Fruit fly (Drosophila melanogaster) whole organism, embryonic: ENCODE data around the gene CG14657.
A peak's percentile ranks its signal among the peaks of the same experiment; 100 is the strongest.

Source experiments
- ATbp ChIP-seq: fragments of 200-800 bp; sonication (Bioruptor generic); optimal IDR thresholded peaks from 2 replicates; lab custom pipeline; 2017; ENCODE audit warnings: missing biosample characterization, mild to moderate bottlenecking, missing genetic modification characterization, missing genetic modification reagents
- Atf3 ChIP-seq: fragments of 200-800 bp; sonication (Bioruptor generic); optimal IDR thresholded peaks from 3 replicates; lab custom pipeline; 2016; ENCODE audit warnings: missing biosample characterization, missing genetic modification characterization
- CG10147 ChIP-seq: fragments of 200-800 bp; sonication (Bioruptor generic); optimal IDR thresholded peaks from 2 replicates; lab custom pipeline; 2019; ENCODE audit warnings: missing biosample characterization, mild to moderate bottlenecking, missing genetic modification characterization, moderate library complexity
- CG11093 ChIP-seq: fragments of 200-800 bp; sonication (Bioruptor generic); IDR thresholded peaks from 3 replicates; pipeline ENCODE4 v1.3.6; 2022; ENCODE audit warnings: missing biosample characterization, missing genetic modification characterization
- CG13624 ChIP-seq: fragments of 200-800 bp; sonication (Bioruptor generic); optimal IDR thresholded peaks from 2 replicates; lab custom pipeline; 2016; ENCODE audit warnings: missing biosample characterization, missing genetic modification characterization
- CG15011 ChIP-seq: fragments of 200-800 bp; sonication (Bioruptor generic); optimal IDR thresholded peaks from 3 replicates; lab custom pipeline; 2018; ENCODE audit warnings: missing biosample characterization, mild to moderate bottlenecking, missing genetic modification characterization
- CG1603 ChIP-seq: fragments of 200-800 bp; sonication (Bioruptor generic); optimal IDR thresholded peaks from 2 replicates; lab custom pipeline; 2019; ENCODE audit warnings: missing biosample characterization, mild to moderate bottlenecking, missing genetic modification characterization, moderate library complexity
- CG16779 ChIP-seq: fragments of 200-800 bp; sonication (Bioruptor generic); IDR thresholded peaks from 2 replicates; pipeline ENCODE4 v1.3.6; 2022; ENCODE audit warnings: missing biosample characterization, missing genetic modification characterization
- CG17612 ChIP-seq: fragments of 200-800 bp; sonication (Bioruptor generic); IDR thresholded peaks from 2 replicates; pipeline ENCODE4 v1.3.6; 2022; ENCODE audit warnings: missing biosample characterization, missing genetic modification characterization
- CG1792 ChIP-seq: fragments of 200-800 bp; sonication (Bioruptor generic); optimal IDR thresholded peaks from 2 replicates; lab custom pipeline; 2016; ENCODE audit warnings: missing biosample characterization, missing genetic modification characterization
- CG18476 ChIP-seq: fragments of 200-800 bp; sonication (Bioruptor generic); optimal IDR thresholded peaks from 2 replicates; lab custom pipeline; 2016; ENCODE audit warnings: missing biosample characterization, mild to moderate bottlenecking, missing genetic modification characterization
- CG2120 ChIP-seq: fragments of 200-800 bp; sonication (Bioruptor generic); optimal IDR thresholded peaks from 3 replicates; lab custom pipeline; 2016; ENCODE audit warnings: missing biosample characterization, missing genetic modification characterization
- CG2889 ChIP-seq: fragments of 200-800 bp; sonication (Bioruptor generic); IDR thresholded peaks from 3 replicates; pipeline ENCODE4 v1.3.6; 2022; ENCODE audit warnings: missing biosample characterization, missing genetic modification characterization
- CG31224 ChIP-seq: fragments of 200-800 bp; sonication (Bioruptor generic); IDR thresholded peaks from 2 replicates; pipeline ENCODE4 v1.3.6; 2022; ENCODE audit warnings: missing biosample characterization, missing genetic modification characterization
- CG6765 ChIP-seq: fragments of 200-800 bp; sonication (Bioruptor generic); optimal IDR thresholded peaks from 3 replicates; lab custom pipeline; 2017; ENCODE audit warnings: missing biosample characterization, mild to moderate bottlenecking, missing genetic modification characterization
- CG8290 ChIP-seq, 3 experiments: fragments of 200-800 bp; sonication (Bioruptor generic); optimal IDR thresholded peaks; 2 replicates each; lab custom pipeline; 2016 to 2019; ENCODE audit warnings: missing biosample characterization in 3 of 3, missing genetic modification characterization in 3 of 3, mild to moderate bottlenecking in 2 of 3, moderate library complexity in 1 of 3
- CG9437 ChIP-seq: fragments of 200-800 bp; sonication (Bioruptor generic); optimal IDR thresholded peaks from 2 replicates; lab custom pipeline; 2018; ENCODE audit warnings: missing biosample characterization, mild to moderate bottlenecking, missing genetic modification characterization
- CG9727 ChIP-seq: fragments of 200-800 bp; sonication (Bioruptor generic); optimal IDR thresholded peaks from 3 replicates; lab custom pipeline; 2017; ENCODE audit warnings: missing biosample characterization, mild to moderate bottlenecking, missing genetic modification characterization
- CG9797 ChIP-seq: fragments of 200-800 bp; sonication (Bioruptor generic); optimal IDR thresholded peaks from 3 replicates; lab custom pipeline; 2018; ENCODE audit warnings: missing biosample characterization, mild to moderate bottlenecking, missing genetic modification characterization
- CG9817 ChIP-seq: fragments of 200-800 bp; sonication (Bioruptor generic); optimal IDR thresholded peaks from 2 replicates; lab custom pipeline; 2018; ENCODE audit warnings: missing biosample characterization, mild to moderate bottlenecking, missing genetic modification characterization, moderate library complexity
- CG9876 ChIP-seq: fragments of 200-800 bp; sonication (Bioruptor generic); optimal IDR thresholded peaks from 2 replicates; lab custom pipeline; 2016; ENCODE audit warnings: missing biosample characterization, missing genetic modification characterization
- CTCF ChIP-seq: fragments of 200-800 bp; sonication (Bioruptor generic); optimal IDR thresholded peaks from 2 replicates; lab custom pipeline; 2017; ENCODE audit warnings: missing biosample characterization, mild to moderate bottlenecking, missing genetic modification characterization, moderate library complexity
- Camta ChIP-seq: fragments of 200-800 bp; sonication (Bioruptor generic); optimal IDR thresholded peaks from 2 replicates; lab custom pipeline; 2016; ENCODE audit warnings: missing biosample characterization, missing genetic modification characterization
- CoRest ChIP-seq: fragments of 200-800 bp; sonication (Bioruptor generic); optimal IDR thresholded peaks from 3 replicates; lab custom pipeline; 2018; ENCODE audit warnings: missing biosample characterization, mild to moderate bottlenecking, missing genetic modification characterization, moderate library complexity
- Dbx ChIP-seq: fragments of 200-800 bp; sonication (Bioruptor generic); IDR thresholded peaks from 3 replicates; pipeline ENCODE4 v1.3.6; 2022; ENCODE audit warnings: missing biosample characterization, missing genetic modification characterization
- Dfd ChIP-seq, 2 experiments: fragments of >200 bp; optimal IDR thresholded peaks; 2 replicates each; lab custom pipeline; 2017; ENCODE audit warnings: missing biosample characterization in 2 of 2, missing genetic modification characterization in 2 of 2
- ERR ChIP-seq: fragments of 200-800 bp; sonication (Bioruptor generic); optimal IDR thresholded peaks from 2 replicates; lab custom pipeline; 2016; ENCODE audit warnings: missing biosample characterization, missing genetic modification characterization
- Fer3 ChIP-seq: fragments of 200-800 bp; sonication (Bioruptor generic); optimal IDR thresholded peaks from 2 replicates; lab custom pipeline; 2018; ENCODE audit warnings: missing biosample characterization, mild to moderate bottlenecking, missing genetic modification characterization, moderate library complexity
- Hand ChIP-seq: fragments of 200-800 bp; sonication (Bioruptor generic); optimal IDR thresholded peaks from 2 replicates; lab custom pipeline; 2017; ENCODE audit warnings: mild to moderate bottlenecking, missing biosample characterization, missing genetic modification reagents, missing genetic modification characterization
- HmgZ ChIP-seq: fragments of 200-800 bp; sonication (Bioruptor generic); optimal IDR thresholded peaks from 2 replicates; lab custom pipeline; 2018; ENCODE audit warnings: missing biosample characterization, mild to moderate bottlenecking, missing genetic modification characterization
- Nf-YC ChIP-seq: fragments of 200-800 bp; optimal IDR thresholded peaks from 3 replicates; lab custom pipeline; 2019; ENCODE audit warnings: missing biosample characterization, mild to moderate bottlenecking, missing genetic modification characterization, moderate library complexity
- Rx ChIP-seq: fragments of 200-800 bp; sonication (Bioruptor generic); IDR thresholded peaks from 2 replicates; pipeline ENCODE4 v1.3.6; 2022; ENCODE audit warnings: missing biosample characterization, missing genetic modification characterization
- Taf1 ChIP-seq: fragments of 200-800 bp; sonication (Bioruptor generic); IDR thresholded peaks from 2 replicates; pipeline ENCODE4 v1.3.6; 2022; ENCODE audit warnings: missing biosample characterization, missing genetic modification characterization
- abd-A ChIP-seq: fragments of 200-800 bp; sonication (Bioruptor generic); optimal IDR thresholded peaks from 3 replicates; lab custom pipeline; 2019; ENCODE audit warnings: missing biosample characterization, mild to moderate bottlenecking, missing genetic modification characterization, moderate library complexity
- cad ChIP-seq: fragments of >200 bp; optimal IDR thresholded peaks from 2 replicates; lab custom pipeline; 2017; ENCODE audit warnings: missing biosample characterization, missing genetic modification characterization
- croc ChIP-seq: fragments of 200-800 bp; sonication (Bioruptor generic); conservative IDR thresholded peaks from 3 replicates; pipeline ENCODE4 v1.3.6; 2022; ENCODE audit warnings: missing biosample characterization, missing genetic modification characterization
- cwo ChIP-seq: fragments of 200-800 bp; sonication (Bioruptor generic); optimal IDR thresholded peaks from 3 replicates; lab custom pipeline; 2017; ENCODE audit warnings: missing biosample characterization, missing genetic modification characterization, mild to moderate bottlenecking, moderate library complexity, missing genetic modification reagents
- dimm ChIP-seq: fragments of 200-800 bp; sonication (Bioruptor generic); IDR thresholded peaks from 2 replicates; pipeline ENCODE4 v1.3.6; 2022; ENCODE audit warnings: missing biosample characterization, missing genetic modification characterization
- ewg ChIP-seq: fragments of 200-800 bp; sonication (Bioruptor generic); optimal IDR thresholded peaks from 3 replicates; lab custom pipeline; 2017; ENCODE audit warnings: mild to moderate bottlenecking, missing biosample characterization, missing genetic modification reagents, missing genetic modification characterization
- gro ChIP-seq: fragments of 200-800 bp; sonication (Bioruptor generic); optimal IDR thresholded peaks from 2 replicates; lab custom pipeline; 2016; ENCODE audit warnings: missing biosample characterization, missing genetic modification characterization
- ham ChIP-seq: fragments of 200-800 bp; sonication (Bioruptor generic); IDR thresholded peaks from 2 replicates; pipeline ENCODE4 v1.3.6; 2022; ENCODE audit warnings: missing biosample characterization, missing genetic modification characterization
- kni ChIP-seq: fragments of 200-800 bp; sonication (Bioruptor generic); optimal IDR thresholded peaks from 3 replicates; lab custom pipeline; 2017; ENCODE audit warnings: mild to moderate bottlenecking, missing biosample characterization, missing genetic modification reagents, missing genetic modification characterization
- nom ChIP-seq: fragments of 200-800 bp; sonication (Bioruptor generic); optimal IDR thresholded peaks from 2 replicates; lab custom pipeline; 2017; ENCODE audit warnings: missing biosample characterization, missing genetic modification characterization, mild to moderate bottlenecking, moderate library complexity, missing genetic modification reagents
- oc ChIP-seq: fragments of 200-800 bp; sonication (Bioruptor generic); optimal IDR thresholded peaks from 2 replicates; lab custom pipeline; 2018; ENCODE audit warnings: missing biosample characterization, mild to moderate bottlenecking, missing genetic modification characterization, moderate library complexity
- p53 ChIP-seq: fragments of 200-800 bp; sonication (Bioruptor generic); optimal IDR thresholded peaks from 2 replicates; lab custom pipeline; 2016; ENCODE audit warnings: missing biosample characterization, missing genetic modification characterization
- pho ChIP-seq: fragments of 200-800 bp; sonication (Bioruptor generic); optimal IDR thresholded peaks from 2 replicates; lab custom pipeline; 2016; ENCODE audit warnings: missing biosample characterization, missing genetic modification characterization
- pum ChIP-seq: fragments of 200-800 bp; sonication (Bioruptor generic); optimal IDR thresholded peaks from 2 replicates; lab custom pipeline; 2016; ENCODE audit warnings: missing biosample characterization, missing genetic modification characterization
- run ChIP-seq: fragments of 200-800 bp; sonication (Bioruptor generic); optimal IDR thresholded peaks from 3 replicates; lab custom pipeline; 2018; ENCODE audit warnings: missing biosample characterization, mild to moderate bottlenecking, missing genetic modification characterization
- schlank ChIP-seq: fragments of 200-800 bp; sonication (Bioruptor generic); optimal IDR thresholded peaks from 2 replicates; lab custom pipeline; 2018; ENCODE audit warnings: missing biosample characterization, mild to moderate bottlenecking, missing genetic modification characterization
- sens ChIP-seq: fragments of 200-800 bp; sonication (Bioruptor generic); peaks from one replicate; lab custom pipeline; 2016; ENCODE audit warnings: missing biosample characterization, missing genetic modification characterization
- trem ChIP-seq: fragments of 200-800 bp; optimal IDR thresholded peaks from 3 replicates; lab custom pipeline; 2019; ENCODE audit warnings: missing biosample characterization, mild to moderate bottlenecking, missing genetic modification characterization, moderate library complexity
- ttk ChIP-seq: fragments of 200-800 bp; sonication (Bioruptor generic); IDR thresholded peaks from 2 replicates; pipeline ENCODE4 v2.1.2; 2022; ENCODE audit warnings: missing biosample characterization, missing genetic modification characterization

CG14657 gene

DNA sequence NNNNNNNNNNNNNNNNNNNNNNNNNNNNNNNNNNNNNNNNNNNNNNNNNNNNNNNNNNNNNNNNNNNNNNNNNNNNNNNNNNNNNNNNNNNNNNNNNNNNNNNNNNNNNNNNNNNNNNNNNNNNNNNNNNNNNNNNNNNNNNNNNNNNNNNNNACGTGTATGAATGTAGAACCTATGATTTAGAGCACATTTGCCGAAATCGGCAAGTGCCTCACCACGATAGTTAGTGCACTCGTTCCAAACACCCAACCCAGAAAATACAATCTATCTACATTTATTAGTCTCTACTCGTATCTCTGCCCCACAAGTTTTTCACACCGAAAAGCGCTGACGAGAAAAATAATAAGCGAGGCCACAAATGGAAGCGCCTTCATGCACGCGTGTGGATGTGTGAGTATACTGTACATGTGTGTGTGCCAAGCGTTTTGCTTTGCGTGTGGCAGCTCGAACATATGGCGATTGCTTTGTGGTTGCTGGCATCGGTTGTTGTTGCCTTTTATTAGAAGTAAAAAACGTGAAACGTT, 17.0 kb downstream of the CG14657 start (continued):
- TF ChIP-seq schlank (tag; lab: Kevin White, UChicago): no peak
- peak; percentile 36 for TF ChIP-seq CoRest (tag; lab: Kevin White, UChicago)
- TF ChIP-seq kni (GFP tag; lab: Kevin White, UChicago): no peak
- no peak for TF ChIP-seq CG8290 (GFP tag; optimal IDR thresholded peaks at IDR 0.05; lab: Kevin White, UChicago)
- peak in 1 of 2 experiments; percentile 50 for TF ChIP-seq CG8290 (tag; optimal IDR thresholded peaks at IDR 0.05; lab: Kevin White, UChicago)
- peak; percentile 8 for TF ChIP-seq abd-A (tag; lab: Kevin White, UChicago)
- no peak for TF ChIP-seq Dbx
- TF ChIP-seq p53: no peak
- no peak for TF ChIP-seq Fer3 (tag; lab: Kevin White, UChicago)
- no peak for TF ChIP-seq ham (GFP tag; lab: Robert Waterston, UW)
- no peak for TF ChIP-seq cad (GFP tag; lab: Kevin White, UChicago)
- peak; percentile 34 for TF ChIP-seq CG2120 (GFP tag; lab: Kevin White, UChicago)
- TF ChIP-seq CG1603 (tag; lab: Kevin White, UChicago): no peak
- TF ChIP-seq CTCF (GFP tag; lab: Kevin White, UChicago): no peak
- peak; percentile 39 for TF ChIP-seq CG9817 (tag; lab: Kevin White, UChicago)
- 0 out of 2 replicates have a peak, but pooled peaks have one; percentile 12 for TF ChIP-seq ttk
- TF ChIP-seq CG16779 (GFP tag; lab: Robert Waterston, UW): no peak
- peak; percentile 8 for TF ChIP-seq CG9727
- no peak for TF ChIP-seq CG9437 (GFP tag; lab: Kevin White, UChicago)
- TF ChIP-seq sens (GFP tag; lab: Kevin White, UChicago): peak; percentile 68
- TF ChIP-seq CG6765 (GFP tag; lab: Kevin White, UChicago): no peak
- TF ChIP-seq cwo: no peak
- TF ChIP-seq pho: no peak
- no peak for TF ChIP-seq CG17612 (GFP tag; lab: Robert Waterston, UW)
- no peak for TF ChIP-seq Dfd (GFP tag; optimal IDR thresholded peaks at IDR 0.05; lab: Kevin White, UChicago)
- no peak for TF ChIP-seq gro
- no peak for TF ChIP-seq nom (GFP tag; lab: Kevin White, UChicago)
- TF ChIP-seq CG11093 (GFP tag; lab: Robert Waterston, UW): no peak
- no peak for TF ChIP-seq ewg
- no peak for TF ChIP-seq ATbp (GFP tag; lab: Kevin White, UChicago)
- no peak for TF ChIP-seq Hand (GFP tag; lab: Kevin White, UChicago)
- peak; percentile 4 for TF ChIP-seq HmgZ (tag; lab: Kevin White, UChicago)
- TF ChIP-seq Camta: no peak
- TF ChIP-seq croc (GFP tag; lab: Robert Waterston, UW): no peak
- TF ChIP-seq oc (tag; lab: Kevin White, UChicago): no peak
- TF ChIP-seq CG15011: no peak
- TF ChIP-seq pum (GFP tag; lab: Kevin White, UChicago): no peak
- no peak for TF ChIP-seq ERR (GFP tag; lab: Kevin White, UChicago)
- TF ChIP-seq CG9876 (GFP tag; lab: Kevin White, UChicago): no peak
- TF ChIP-seq trem (tag; lab: Kevin White, UChicago): no peak
- TF ChIP-seq CG2889 (GFP tag; lab: Robert Waterston, UW): 0 out of 3 replicates have a peak, but pooled peaks have one; percentile 7
- TF ChIP-seq dimm (GFP tag; lab: Robert Waterston, UW): no peak
- no peak for TF ChIP-seq Atf3 (GFP tag; lab: Kevin White, UChicago)
- peak; percentile 30 for TF ChIP-seq CG10147 (GFP tag; lab: Kevin White, UChicago)
- TF ChIP-seq Taf1 (GFP tag; lab: Robert Waterston, UW): no peak
- TF ChIP-seq CG1792: no peak
- peak; percentile 17 for TF ChIP-seq run (tag; lab: Kevin White, UChicago)
- TF ChIP-seq CG18476 (GFP tag; lab: Kevin White, UChicago): no peak
- TF ChIP-seq Rx (GFP tag; lab: Robert Waterston, UW): 0 out of 2 replicates have a peak, but pooled peaks have one; percentile 6
- TF ChIP-seq Nf-YC (tag; lab: Kevin White, UChicago): no peak
- TF ChIP-seq CG13624 (GFP tag; lab: Kevin White, UChicago): no peak
- TF ChIP-seq CG9797: no peak
- no peak for TF ChIP-seq CG31224 (GFP tag; lab: Robert Waterston, UW)
